Worm (Caenorhabditis elegans): ENCODE data around the gene C25F9.13.

- TF ChIP-seq T22C8.4 (GFP tag; IDR thresholded peaks at IDR 0.05) (no peak), ztf-29 (GFP tag; IDR thresholded peaks at IDR 0.05) (no peak), klf-2 (GFP tag; conservative IDR thresholded peaks at IDR 0.05) (no peak), flt-1 (GFP tag; IDR thresholded peaks at IDR 0.05) (no peak), ref-1 (GFP tag; conservative IDR thresholded peaks at IDR 0.05) (no peak), tab-1 (GFP tag; IDR thresholded peaks at IDR 0.05) (no peak), med-1 (GFP tag; optimal IDR thresholded peaks at IDR 0.05; ENCODE audit: insufficient read depth) (no peak)
These were observed 2.0 kb downstream of the C25F9.13 start for ce11 chrV:19396576-19397313.
